Fruit fly (Drosophila melanogaster): ENCODE measurements around the gene Vps33B.

Gene Vps33B

DNA sequence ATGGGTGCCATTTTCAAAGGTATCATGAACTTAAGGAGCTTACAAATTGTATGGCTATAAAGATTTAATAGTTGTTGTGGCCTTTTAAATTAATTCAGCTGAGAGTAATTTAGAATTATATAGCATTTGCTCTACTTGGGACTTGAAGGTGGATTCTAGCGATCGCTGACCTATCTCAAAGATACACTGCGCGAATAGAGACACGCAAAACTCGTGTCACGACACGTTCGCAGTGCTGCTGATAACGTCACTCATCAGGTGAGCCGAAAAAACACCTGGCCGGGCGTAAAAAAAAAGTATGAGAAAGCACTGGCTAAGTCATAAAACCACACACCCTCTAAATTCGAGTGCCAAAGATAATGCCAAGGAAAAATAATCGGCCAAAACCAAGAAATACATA, 16.4 kb downstream of the Vps33B start (continued):
- TF ChIP-seq gcm2 (GFP tag; optimal IDR thresholded peaks at IDR 0.05) (no peak), kni (GFP tag; optimal IDR thresholded peaks at IDR 0.05) (no peak), CG2875 (GFP tag; optimal IDR thresholded peaks at IDR 0.05) (no peak), CG9609 (GFP tag; optimal IDR thresholded peaks at IDR 0.05) (no peak), Doc3 (GFP tag; IDR thresholded peaks at IDR 0.05; ENCODE audit: partially characterized antibody) (peak; percentile 79), her (GFP tag; optimal IDR thresholded peaks at IDR 0.05) (no peak), dpn (GFP tag; optimal IDR thresholded peaks at IDR 0.05) (no peak), CG8089 (GFP tag; optimal IDR thresholded peaks at IDR 0.05) (no peak), CG17612 (GFP tag; IDR thresholded peaks at IDR 0.05) (no peak), Dfd (GFP tag; optimal IDR thresholded peaks at IDR 0.05) (no peak), CG10366 (GFP tag; IDR thresholded peaks at IDR 0.05) (no peak), hth (optimal IDR thresholded peaks at IDR 0.05) (no peak), CG9797 (GFP tag; optimal IDR thresholded peaks at IDR 0.05) (no peak), btn (GFP tag; optimal IDR thresholded peaks at IDR 0.05) (no peak), phol (tag; optimal IDR thresholded peaks at IDR 0.05) (no peak), Drgx (GFP tag; IDR thresholded peaks at IDR 0.05) (no peak), CG8478 (optimal IDR thresholded peaks at IDR 0.05) (no peak), aop (GFP tag; IDR thresholded peaks at IDR 0.05) (no peak), CG4730 (GFP tag; IDR thresholded peaks at IDR 0.05) (no peak), sd (tag; optimal IDR thresholded peaks at IDR 0.05) (no peak), Optix (GFP tag; IDR thresholded peaks at IDR 0.05) (peak; percentile 12; the same call in 1 of the 3 replicates), Myb (GFP tag; optimal IDR thresholded peaks at IDR 0.05) (no peak), CG15601 (tag; optimal IDR thresholded peaks at IDR 0.05) (no peak), Kr (GFP tag; optimal IDR thresholded peaks at IDR 0.05) (no peak), CG18599 (GFP tag; optimal IDR thresholded peaks at IDR 0.05) (no peak), Camta (GFP tag; optimal IDR thresholded peaks at IDR 0.05) (no peak), bbx (GFP tag; IDR thresholded peaks at IDR 0.05; ENCODE audit: partially characterized antibody) (peak; percentile 77; the same call in 1 of the 2 replicates), HLH4C (GFP tag; IDR thresholded peaks at IDR 0.05; ENCODE audit: partially characterized antibody) (peak; percentile 57; the same call in 2 of the 3 replicates), tll (GFP tag; optimal IDR thresholded peaks at IDR 0.05) (no peak), Dip2 (GFP tag; IDR thresholded peaks at IDR 0.05) (no peak), ftz-f1 (GFP tag; optimal IDR thresholded peaks at IDR 0.05) (no peak), z (GFP tag; IDR thresholded peaks at IDR 0.05) (no peak), CG14014 (GFP tag; IDR thresholded peaks at IDR 0.05) (no peak), dmrt99B (tag; optimal IDR thresholded peaks at IDR 0.05) (no peak), CG6791 (GFP tag; IDR thresholded peaks at IDR 0.05; ENCODE audit: partially characterized antibody) (peak; percentile 65; the same call in 2 of the 3 replicates), Ravus (GFP tag; IDR thresholded peaks at IDR 0.05) (no peak), twi (tag; optimal IDR thresholded peaks at IDR 0.05) (no peak), onecut (GFP tag; IDR thresholded peaks at IDR 0.05) (no peak), CG12104 (GFP tag; optimal IDR thresholded peaks at IDR 0.05) (no peak), dan (GFP tag; IDR thresholded peaks at IDR 0.05) (no peak), stwl (tag; optimal IDR thresholded peaks at IDR 0.05) (no peak), CG31388 (GFP tag; optimal IDR thresholded peaks at IDR 0.05) (no peak), CkIIα-i1 (GFP tag; IDR thresholded peaks at IDR 0.05) (no peak), CG12659 (GFP tag; optimal IDR thresholded peaks at IDR 0.05) (no peak), ro (GFP tag; IDR thresholded peaks at IDR 0.05) (no peak), maf-S (GFP tag; optimal IDR thresholded peaks at IDR 0.05) (no peak), CG12071 (GFP tag; optimal IDR thresholded peaks at IDR 0.05) (no peak), dati (GFP tag; IDR thresholded peaks at IDR 0.05) (no peak), row (GFP tag; IDR thresholded peaks at IDR 0.05) (peak; percentile 22; the same call in 1 of the 3 replicates), CG14965 (GFP tag; optimal IDR thresholded peaks at IDR 0.05; ENCODE audit: borderline replicate concordance) (no peak), CG6765 (GFP tag; optimal IDR thresholded peaks at IDR 0.05) (no peak), mirr (GFP tag; optimal IDR thresholded peaks at IDR 0.05) (no peak)
